Worm (Caenorhabditis elegans): ENCODE measurements around the gene B0416.10.

The B0416.10 gene

DNA sequence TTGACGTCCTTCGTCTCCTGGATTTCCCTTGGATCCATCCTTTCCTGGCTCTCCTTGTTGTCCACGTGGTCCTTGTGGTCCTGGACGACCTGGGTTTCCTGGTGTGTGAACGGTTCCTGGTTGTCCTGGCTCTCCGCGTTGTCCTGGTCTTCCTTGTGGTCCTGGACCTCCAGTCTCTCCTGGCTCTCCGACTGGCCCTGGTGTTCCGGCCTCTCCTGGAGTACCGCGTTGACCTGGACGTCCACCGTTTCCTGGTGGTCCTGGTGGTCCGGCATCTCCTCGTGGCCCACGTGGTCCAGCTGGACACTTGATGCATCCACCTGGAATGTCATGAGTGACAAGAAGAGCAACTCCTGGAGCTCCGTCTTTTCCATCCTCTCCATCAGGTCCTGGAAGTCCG, 40.7 kb downstream of the B0416.10 start:
- no peak for TF ChIP-seq ref-1 (GFP tag; conservative IDR thresholded peaks at IDR 0.05)
- no peak for TF ChIP-seq klf-2 (GFP tag; conservative IDR thresholded peaks at IDR 0.05)
- no peak for TF ChIP-seq cog-1 (tag; optimal IDR thresholded peaks at IDR 0.05)
- no peak for TF ChIP-seq tab-1 (GFP tag; IDR thresholded peaks at IDR 0.05)
- no peak for TF ChIP-seq ztf-23 (GFP tag; IDR thresholded peaks at IDR 0.05)
- no peak for TF ChIP-seq ztf-29 (GFP tag; IDR thresholded peaks at IDR 0.05)
- no peak for TF ChIP-seq flt-1 (GFP tag; IDR thresholded peaks at IDR 0.05)
- no peak for TF ChIP-seq T22C8.4 (GFP tag; IDR thresholded peaks at IDR 0.05)
- TF ChIP-seq med-1 (GFP tag; optimal IDR thresholded peaks at IDR 0.05; ENCODE audit: insufficient read depth): no peak

ce11 chrX:9232037-9232436, 42.4 kb downstream of the B0416.10 start, which contains the start of gene vav-1:
TSS of gene vav-1 (minus strand) at chrX:9232137.
- no peak for TF ChIP-seq klf-2 (GFP tag; conservative IDR thresholded peaks at IDR 0.05)
- TF ChIP-seq cog-1 (tag; optimal IDR thresholded peaks at IDR 0.05): no peak
- TF ChIP-seq tab-1 (GFP tag; IDR thresholded peaks at IDR 0.05): no peak
- no peak for TF ChIP-seq ztf-23 (GFP tag; IDR thresholded peaks at IDR 0.05)
- no peak for TF ChIP-seq ztf-29 (GFP tag; IDR thresholded peaks at IDR 0.05)
- no peak for TF ChIP-seq ref-1 (GFP tag; conservative IDR thresholded peaks at IDR 0.05)
- no peak for TF ChIP-seq flt-1 (GFP tag; IDR thresholded peaks at IDR 0.05)
- no peak for TF ChIP-seq med-1 (GFP tag; optimal IDR thresholded peaks at IDR 0.05; ENCODE audit: insufficient read depth)
- TF ChIP-seq T22C8.4 (GFP tag; IDR thresholded peaks at IDR 0.05): no peak

- TF ChIP-seq cog-1 (tag; optimal IDR thresholded peaks at IDR 0.05): no peak
- TF ChIP-seq klf-2 (GFP tag; conservative IDR thresholded peaks at IDR 0.05): no peak
- TF ChIP-seq med-1 (GFP tag; optimal IDR thresholded peaks at IDR 0.05; ENCODE audit: insufficient read depth): no peak
- no peak for TF ChIP-seq flt-1 (GFP tag; IDR thresholded peaks at IDR 0.05)
- TF ChIP-seq T22C8.4 (GFP tag; IDR thresholded peaks at IDR 0.05): no peak
- no peak for TF ChIP-seq ref-1 (GFP tag; conservative IDR thresholded peaks at IDR 0.05)
- no peak for TF ChIP-seq ztf-29 (GFP tag; IDR thresholded peaks at IDR 0.05)
- no peak for TF ChIP-seq tab-1 (GFP tag; IDR thresholded peaks at IDR 0.05)
- no peak for TF ChIP-seq ztf-23 (GFP tag; IDR thresholded peaks at IDR 0.05)
Observed at ce11 chrX:9231556-9231955, 42.9 kb downstream of the B0416.10 start.

DNA sequence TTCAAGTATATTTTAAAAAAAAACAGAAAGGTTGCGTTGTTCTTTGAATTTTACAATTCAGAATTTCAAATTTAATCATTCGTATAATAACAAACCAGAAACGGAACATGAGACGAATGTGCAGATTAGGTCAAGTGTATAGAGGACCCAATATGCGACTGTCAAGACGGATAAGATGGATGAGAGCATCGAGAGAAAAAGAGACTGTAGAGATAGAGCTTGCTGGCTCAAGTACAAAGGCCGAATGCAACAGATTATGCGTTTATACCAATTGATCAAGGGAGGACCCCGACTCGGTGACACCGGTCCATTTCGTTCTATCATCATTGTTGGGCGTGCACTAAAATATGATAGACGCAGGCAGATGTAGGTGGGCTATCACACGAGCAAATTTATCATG, 44.2 kb downstream of the B0416.10 start:
- TF ChIP-seq tab-1 (GFP tag; IDR thresholded peaks at IDR 0.05) (no peak), cog-1 (tag; optimal IDR thresholded peaks at IDR 0.05) (no peak), med-1 (GFP tag; optimal IDR thresholded peaks at IDR 0.05; ENCODE audit: insufficient read depth) (no peak), klf-2 (GFP tag; conservative IDR thresholded peaks at IDR 0.05) (no peak), ztf-23 (GFP tag; IDR thresholded peaks at IDR 0.05) (no peak), ztf-29 (GFP tag; IDR thresholded peaks at IDR 0.05) (no peak), flt-1 (GFP tag; IDR thresholded peaks at IDR 0.05) (no peak), ref-1 (GFP tag; conservative IDR thresholded peaks at IDR 0.05) (no peak)

DNA sequence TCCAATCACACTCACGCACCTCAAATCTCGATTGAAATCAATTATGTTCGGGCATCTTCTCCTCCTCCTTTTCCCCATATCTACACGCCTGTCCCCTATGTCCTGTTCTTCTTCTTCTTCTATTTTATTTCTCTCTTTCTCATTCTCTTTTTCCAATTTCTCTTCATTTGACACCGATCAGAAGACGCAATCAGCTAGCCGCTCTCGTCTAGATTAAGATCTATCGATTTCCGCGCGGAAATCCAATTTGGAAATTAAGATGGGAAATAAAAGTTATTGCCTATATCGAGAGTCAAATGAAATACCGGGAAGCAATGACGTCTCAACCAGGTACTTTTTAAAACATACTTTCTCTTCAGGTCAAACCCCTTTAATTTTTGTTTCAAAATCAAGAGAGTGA, 46.0 kb downstream of the B0416.10 start:
- TF ChIP-seq klf-2 (GFP tag; conservative IDR thresholded peaks at IDR 0.05): no peak
- no peak for TF ChIP-seq T22C8.4 (GFP tag; IDR thresholded peaks at IDR 0.05)
- TF ChIP-seq ztf-29 (GFP tag; IDR thresholded peaks at IDR 0.05): no peak
- TF ChIP-seq tab-1 (GFP tag; IDR thresholded peaks at IDR 0.05): no peak

ce11 chrX:9226904-9227303, 47.6 kb downstream of the B0416.10 start:
- no peak for TF ChIP-seq T22C8.4 (GFP tag; IDR thresholded peaks at IDR 0.05)
- no peak for TF ChIP-seq ztf-23 (GFP tag; IDR thresholded peaks at IDR 0.05)
- no peak for TF ChIP-seq flt-1 (GFP tag; IDR thresholded peaks at IDR 0.05)
- no peak for TF ChIP-seq tab-1 (GFP tag; IDR thresholded peaks at IDR 0.05)
- TF ChIP-seq med-1 (GFP tag; optimal IDR thresholded peaks at IDR 0.05; ENCODE audit: insufficient read depth): no peak
- no peak for TF ChIP-seq klf-2 (GFP tag; conservative IDR thresholded peaks at IDR 0.05)
- TF ChIP-seq cog-1 (tag; optimal IDR thresholded peaks at IDR 0.05): no peak
- TF ChIP-seq ref-1 (GFP tag; conservative IDR thresholded peaks at IDR 0.05): no peak
- no peak for TF ChIP-seq ztf-29 (GFP tag; IDR thresholded peaks at IDR 0.05)

- TF ChIP-seq cog-1 (tag; optimal IDR thresholded peaks at IDR 0.05) (peak; percentile 48), flt-1 (GFP tag; IDR thresholded peaks at IDR 0.05) (peak; percentile 73), ztf-29 (GFP tag; IDR thresholded peaks at IDR 0.05) (no peak), tab-1 (GFP tag; IDR thresholded peaks at IDR 0.05) (no peak), T22C8.4 (GFP tag; IDR thresholded peaks at IDR 0.05) (no peak), ref-1 (GFP tag; conservative IDR thresholded peaks at IDR 0.05) (no peak), klf-2 (GFP tag; conservative IDR thresholded peaks at IDR 0.05) (0 out of 2 replicates have a peak, but pooled peaks have one; percentile 51), med-1 (GFP tag; optimal IDR thresholded peaks at IDR 0.05; ENCODE audit: insufficient read depth) (no peak), ztf-23 (GFP tag; IDR thresholded peaks at IDR 0.05) (no peak)
Observed at ce11 chrX:9225273-9225672, 49.2 kb downstream of the B0416.10 start.
